Fruit fly (Drosophila melanogaster) whole organism, embryonic: ENCODE data around the gene CG13008.

Experiments
- CG12155 ChIP-seq: fragments of 200-800 bp; sonication (Bioruptor generic); optimal IDR thresholded peaks from 3 replicates; lab custom pipeline; 2016; ENCODE audit warnings: missing biosample characterization, missing genetic modification characterization
- CG15696 ChIP-seq: fragments of 200-800 bp; sonication (Bioruptor generic); optimal IDR thresholded peaks from 2 replicates; lab custom pipeline; 2019; ENCODE audit warnings: missing biosample characterization, mild to moderate bottlenecking, missing genetic modification characterization, moderate library complexity
- CG18476 ChIP-seq: fragments of 200-800 bp; sonication (Bioruptor generic); optimal IDR thresholded peaks from 2 replicates; lab custom pipeline; 2016; ENCODE audit warnings: missing biosample characterization, mild to moderate bottlenecking, missing genetic modification characterization
- CG30020 ChIP-seq: fragments of 200-800 bp; optimal IDR thresholded peaks from 2 replicates; lab custom pipeline; 2019; ENCODE audit warnings: missing biosample characterization, mild to moderate bottlenecking, missing genetic modification characterization, moderate library complexity
- CG3995 ChIP-seq: fragments of 200-800 bp; sonication (Bioruptor generic); optimal IDR thresholded peaks from 3 replicates; lab custom pipeline; 2016; ENCODE audit warnings: missing biosample characterization, missing genetic modification characterization
- CG7963 ChIP-seq: fragments of 200-800 bp; sonication (Bioruptor generic); IDR thresholded peaks from 3 replicates; pipeline ENCODE4 v1.3.6; 2022; ENCODE audit warnings: missing biosample characterization, missing genetic modification characterization; ENCODE audit not compliant: partially characterized antibody
- Fer2 ChIP-seq: fragments of 200-800 bp; sonication (Bioruptor generic); optimal IDR thresholded peaks from 2 replicates; lab custom pipeline; 2018; ENCODE audit warnings: missing biosample characterization, mild to moderate bottlenecking, missing genetic modification characterization, moderate library complexity
- Scr ChIP-seq: fragments of 200-800 bp; sonication (Bioruptor generic); IDR thresholded peaks from 2 replicates; pipeline ENCODE4 v1.3.6; 2022; ENCODE audit warnings: missing biosample characterization, missing genetic modification characterization; ENCODE audit not compliant: partially characterized antibody
- TFAM ChIP-seq: fragments of 200-800 bp; sonication (Bioruptor generic); optimal IDR thresholded peaks from 2 replicates; lab custom pipeline; 2017; ENCODE audit warnings: missing biosample characterization, missing genetic modification characterization, inconsistent platforms
- fd96Cb ChIP-seq: fragments of 200-800 bp; sonication (Bioruptor generic); optimal IDR thresholded peaks from 2 replicates; lab custom pipeline; 2018; ENCODE audit warnings: missing biosample characterization, mild to moderate bottlenecking, missing genetic modification characterization, moderate library complexity
- lab ChIP-seq: fragments of 200-800 bp; sonication (Bioruptor generic); optimal IDR thresholded peaks from 3 replicates; lab custom pipeline; 2017; ENCODE audit warnings: missing biosample characterization, missing genetic modification characterization, mild to moderate bottlenecking, moderate library complexity, missing genetic modification reagents
- toy ChIP-seq: fragments of 200-800 bp; sonication (Bioruptor generic); IDR thresholded peaks from 2 replicates; pipeline ENCODE4 v1.3.6; 2022; ENCODE audit warnings: missing biosample characterization, missing genetic modification characterization

DNA sequence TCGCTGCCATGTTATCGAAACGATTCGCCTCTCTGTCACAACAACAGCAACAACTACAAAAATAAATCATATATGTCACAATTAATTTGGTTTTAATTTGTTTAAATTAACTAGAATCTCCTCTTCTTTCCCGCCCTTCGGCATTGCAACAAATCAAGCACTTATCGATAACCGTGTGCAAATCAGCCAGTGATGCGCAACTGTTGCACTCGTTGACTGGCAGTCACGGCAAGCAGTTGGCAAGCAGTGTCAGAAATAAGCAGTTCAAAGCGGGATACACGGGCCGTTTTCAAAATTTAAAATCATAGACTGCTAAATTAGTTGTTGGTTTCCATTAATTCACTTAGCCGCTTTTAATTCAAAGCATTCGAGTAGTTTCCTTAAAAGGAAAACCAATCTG lies 27.3 kb upstream of the CG13008 start, which contains the start of gene Axs:
- TF ChIP-seq CG30020 (tag; lab: Kevin White, UChicago) (peak; percentile 4), CG12155 (peak; percentile 99), CG15696 (tag; lab: Kevin White, UChicago) (no peak), Scr (GFP tag; lab: Robert Waterston, UW) (peak; percentile 68), toy (GFP tag; lab: Robert Waterston, UW) (no peak), Fer2 (tag; lab: Kevin White, UChicago) (no peak), fd96Cb (tag; lab: Kevin White, UChicago) (no peak), lab (GFP tag; lab: Kevin White, UChicago) (no peak), CG18476 (no peak), CG7963 (GFP tag; lab: Robert Waterston, UW) (peak; percentile 60; the same call in 1 of the 3 replicates), TFAM (GFP tag; lab: Kevin White, UChicago) (no peak), CG3995 (GFP tag; lab: Kevin White, UChicago) (peak; percentile 62)
